Worm (Caenorhabditis elegans): ENCODE measurements around the gene cest-25.

DNA sequence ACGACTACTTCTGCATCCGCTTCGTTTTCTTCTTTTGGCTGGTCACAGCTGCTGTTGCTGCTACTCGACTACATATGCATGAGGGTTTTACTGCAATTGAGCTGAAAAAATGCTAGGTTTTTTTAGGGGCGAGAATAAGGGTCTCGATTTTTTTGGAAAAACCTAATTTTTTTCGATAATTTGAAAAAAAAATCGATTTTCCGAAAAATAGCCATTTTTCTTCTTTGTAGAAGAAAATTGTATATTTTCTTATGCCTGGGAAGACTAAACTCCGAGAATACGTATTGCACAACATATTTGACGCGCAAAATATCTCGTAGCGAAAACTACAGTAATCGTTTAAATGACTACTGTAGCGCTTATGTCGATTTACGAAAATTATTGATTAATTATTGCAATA, 22.8 kb downstream of the cest-25 start, which contains the start of gene tmem-132:
- no peak for TF ChIP-seq let-526 (GFP tag; IDR thresholded peaks at IDR 0.05)
- no peak for TF ChIP-seq C06A6.2 (GFP tag; conservative IDR thresholded peaks at IDR 0.05)
- TF ChIP-seq nfya-1 (tag; optimal IDR thresholded peaks at IDR 0.05; ENCODE audit: borderline replicate concordance, insufficient read depth) = no peak
- no peak for TF ChIP-seq snpc-4 (GFP tag; optimal IDR thresholded peaks at IDR 0.05)
- TF ChIP-seq snpc-4 (tag; optimal IDR thresholded peaks at IDR 0.05) = no peak
- TF ChIP-seq let-607 (tag; optimal IDR thresholded peaks at IDR 0.05) = no peak
- TF ChIP-seq unc-62 (GFP tag; optimal IDR thresholded peaks at IDR 0.05) = no peak
- no peak for TF ChIP-seq tbp1 (GFP tag; optimal IDR thresholded peaks at IDR 0.05)
- no peak for TF ChIP-seq him-1 (tag; optimal IDR thresholded peaks at IDR 0.05)
- TF ChIP-seq gei-17 (GFP tag; optimal IDR thresholded peaks at IDR 0.05) = no peak
- TF ChIP-seq ZK185.1 (tag; optimal IDR thresholded peaks at IDR 0.05; ENCODE audit: poor library complexity, severe bottlenecking) = no peak
- TF ChIP-seq egrh-3 (GFP tag; IDR thresholded peaks at IDR 0.05) = no peak
- no peak for TF ChIP-seq ztf-22 (GFP tag; optimal IDR thresholded peaks at IDR 0.05)
